Worm (Caenorhabditis elegans) whole organism, late embryonic: ENCODE results near the gene acbp-4.

Experiments
- ceh-30 ChIP-seq: fragments of 150-350 bp; optimal IDR thresholded peaks from 2 replicates; lab custom pipeline; 2014; ENCODE audit warnings: missing biosample characterization, missing genetic modification characterization
- ceh-34 ChIP-seq: sonication (generic microtip); optimal IDR thresholded peaks from 2 replicates; lab custom pipeline; 2016; ENCODE audit warnings: mild to moderate bottlenecking, missing genetic modification characterization, missing compliant biosample characterization
- lin-11 ChIP-seq: fragments of 200-800 bp; sonication (Bioruptor generic); optimal IDR thresholded peaks from 2 replicates; lab custom pipeline; 2018; ENCODE audit warnings: mild to moderate bottlenecking, missing genetic modification characterization, missing compliant biosample characterization
- tbx-2 ChIP-seq: sonication (generic microtip); optimal IDR thresholded peaks from 2 replicates; lab custom pipeline; 2016; ENCODE audit warnings: missing genetic modification characterization, missing compliant biosample characterization

ce11 chrIII:7290462-7290861 is 18.4 kb downstream of the acbp-4 start, which contains the start of gene algn-11:
- no peak for TF ChIP-seq lin-11 (tag; lab: Kevin White, UChicago)
- no peak for TF ChIP-seq ceh-34 (tag; lab: Kevin White, UChicago)
- no peak for TF ChIP-seq ceh-30 (tag; lab: Kevin White, UChicago)
- no peak for TF ChIP-seq tbx-2 (tag; lab: Kevin White, UChicago)
